Fruit fly (Drosophila melanogaster) whole organism, embryonic: ENCODE measurements around the gene CG9393.

Experiments used
- ATbp ChIP-seq: fragments of 200-800 bp; sonication (Bioruptor generic); optimal IDR thresholded peaks from 2 replicates; lab custom pipeline; 2017; ENCODE audit warnings: missing biosample characterization, mild to moderate bottlenecking, missing genetic modification characterization, missing genetic modification reagents
- Atf3 ChIP-seq: fragments of 200-800 bp; sonication (Bioruptor generic); optimal IDR thresholded peaks from 3 replicates; lab custom pipeline; 2016; ENCODE audit warnings: missing biosample characterization, missing genetic modification characterization
- B-H2 ChIP-seq: fragments of 200-800 bp; sonication (Bioruptor generic); optimal IDR thresholded peaks from 2 replicates; lab custom pipeline; 2018; ENCODE audit warnings: missing biosample characterization, mild to moderate bottlenecking, missing genetic modification characterization
- Bdp1 ChIP-seq: fragments of 200-800 bp; sonication (Bioruptor generic); optimal IDR thresholded peaks from 3 replicates; lab custom pipeline; 2016; ENCODE audit warnings: missing biosample characterization, missing genetic modification characterization
- Blimp-1 ChIP-seq: fragments of 200-800 bp; sonication (Bioruptor generic); optimal IDR thresholded peaks from 3 replicates; lab custom pipeline; 2018; ENCODE audit warnings: missing biosample characterization, missing genetic modification characterization, mild to moderate bottlenecking, moderate library complexity, missing genetic modification reagents
- Bteb2 ChIP-seq: fragments of 200-800 bp; sonication (Bioruptor generic); optimal IDR thresholded peaks from 2 replicates; lab custom pipeline; 2016; ENCODE audit warnings: missing biosample characterization, missing genetic modification characterization
- CG10209 ChIP-seq: fragments of 200-800 bp; sonication (Bioruptor generic); optimal IDR thresholded peaks from 3 replicates; lab custom pipeline; 2017; ENCODE audit warnings: missing biosample characterization, mild to moderate bottlenecking, missing genetic modification characterization, missing genetic modification reagents
- CG10543 ChIP-seq: fragments of 200-800 bp; sonication (Bioruptor generic); optimal IDR thresholded peaks from 3 replicates; lab custom pipeline; 2017; ENCODE audit warnings: missing biosample characterization, mild to moderate bottlenecking, missing genetic modification characterization, moderate library complexity
- CG10654 ChIP-seq: fragments of 200-800 bp; sonication (Bioruptor generic); optimal IDR thresholded peaks from 2 replicates; lab custom pipeline; 2016; ENCODE audit warnings: missing biosample characterization, missing genetic modification characterization
- CG11504 ChIP-seq: fragments of 200-800 bp; sonication (Bioruptor generic); optimal IDR thresholded peaks from 3 replicates; lab custom pipeline; 2019; ENCODE audit warnings: missing biosample characterization, mild to moderate bottlenecking, missing genetic modification characterization, moderate library complexity
- CG11723 ChIP-seq: fragments of 200-800 bp; sonication (Bioruptor generic); optimal IDR thresholded peaks from 2 replicates; lab custom pipeline; 2017; ENCODE audit warnings: missing biosample characterization, mild to moderate bottlenecking, missing genetic modification characterization
- CG1233 ChIP-seq: fragments of 200-800 bp; sonication (Bioruptor generic); optimal IDR thresholded peaks from 4 replicates; lab custom pipeline; 2018; ENCODE audit warnings: missing biosample characterization, mild to moderate bottlenecking, missing genetic modification characterization
- CG12769 ChIP-seq: fragments of 200-800 bp; sonication (Bioruptor generic); optimal IDR thresholded peaks from 2 replicates; lab custom pipeline; 2019; ENCODE audit warnings: missing biosample characterization, mild to moderate bottlenecking, missing genetic modification characterization, moderate library complexity
- CG1602 ChIP-seq: fragments of 200-800 bp; sonication (Bioruptor generic); optimal IDR thresholded peaks from 3 replicates; lab custom pipeline; 2016; ENCODE audit warnings: missing biosample characterization, missing genetic modification characterization
- CG16813 ChIP-seq: fragments of 200-800 bp; sonication (Bioruptor generic); IDR thresholded peaks from 3 replicates; pipeline ENCODE4 v1.3.6; 2022; ENCODE audit warnings: missing biosample characterization, missing genetic modification characterization; ENCODE audit not compliant: partially characterized antibody
- CG16863 ChIP-seq: fragments of 200-800 bp; sonication (Bioruptor generic); optimal IDR thresholded peaks from 3 replicates; lab custom pipeline; 2016; ENCODE audit warnings: missing biosample characterization, missing genetic modification characterization
- CG1792 ChIP-seq: fragments of 200-800 bp; sonication (Bioruptor generic); optimal IDR thresholded peaks from 2 replicates; lab custom pipeline; 2016; ENCODE audit warnings: missing biosample characterization, missing genetic modification characterization
- CG18262 ChIP-seq: fragments of 200-800 bp; optimal IDR thresholded peaks from 3 replicates; lab custom pipeline; 2019; ENCODE audit warnings: missing biosample characterization, mild to moderate bottlenecking, missing genetic modification characterization, moderate library complexity
- CG18619 ChIP-seq: fragments of 200-800 bp; sonication (Bioruptor generic); optimal IDR thresholded peaks from 3 replicates; lab custom pipeline; 2017; ENCODE audit warnings: missing biosample characterization, mild to moderate bottlenecking, missing genetic modification characterization
- CG2678 ChIP-seq: fragments of 200-800 bp; sonication (Bioruptor generic); optimal IDR thresholded peaks from 3 replicates; lab custom pipeline; 2019; ENCODE audit warnings: missing biosample characterization, mild to moderate bottlenecking, missing genetic modification characterization, moderate library complexity
- CG3163 ChIP-seq: fragments of 200-800 bp; sonication (Bioruptor generic); optimal IDR thresholded peaks from 3 replicates; lab custom pipeline; 2016; ENCODE audit warnings: missing biosample characterization, missing genetic modification characterization
- CG4854 ChIP-seq: fragments of 200-800 bp; sonication (Bioruptor generic); optimal IDR thresholded peaks from 2 replicates; lab custom pipeline; 2016; ENCODE audit warnings: missing biosample characterization, missing genetic modification characterization, inconsistent platforms
- CG5953 ChIP-seq: fragments of 200-800 bp; sonication (Bioruptor generic); IDR thresholded peaks from 2 replicates; pipeline ENCODE4 v1.3.6; 2022; ENCODE audit warnings: missing biosample characterization, missing genetic modification characterization
- CG6689 ChIP-seq: fragments of 200-800 bp; sonication (Bioruptor generic); IDR thresholded peaks from 2 replicates; pipeline ENCODE4 v1.3.6; 2022; ENCODE audit warnings: missing biosample characterization, missing genetic modification characterization
- CrebB ChIP-seq: fragments of 200-800 bp; sonication (Bioruptor generic); optimal IDR thresholded peaks from 3 replicates; lab custom pipeline; 2018; ENCODE audit warnings: missing biosample characterization, mild to moderate bottlenecking, missing genetic modification characterization
- Dad ChIP-seq: fragments of 200-800 bp; sonication (Bioruptor generic); optimal IDR thresholded peaks from 3 replicates; lab custom pipeline; 2016; ENCODE audit warnings: missing biosample characterization, missing genetic modification characterization
- Ets65A ChIP-seq: fragments of 200-800 bp; sonication (Bioruptor generic); peaks from one replicate; lab custom pipeline; 2016; ENCODE audit warnings: missing biosample characterization, missing genetic modification characterization
- Ets97D ChIP-seq: fragments of 200-800 bp; sonication (Bioruptor generic); optimal IDR thresholded peaks from 3 replicates; lab custom pipeline; 2016; ENCODE audit warnings: missing biosample characterization, missing genetic modification characterization
- HLHmδ ChIP-seq: fragments of 200-800 bp; sonication (Bioruptor generic); optimal IDR thresholded peaks from 2 replicates; lab custom pipeline; 2018; ENCODE audit warnings: missing biosample characterization, mild to moderate bottlenecking, missing genetic modification characterization, moderate library complexity
- Hey ChIP-seq: fragments of 200-800 bp; sonication (Bioruptor generic); optimal IDR thresholded peaks from 3 replicates; lab custom pipeline; 2018; ENCODE audit warnings: missing biosample characterization, mild to moderate bottlenecking, missing genetic modification characterization
- Lim3 ChIP-seq: fragments of 200-800 bp; sonication (Bioruptor generic); IDR thresholded peaks from 2 replicates; pipeline ENCODE4 v1.3.6; 2022; ENCODE audit warnings: missing biosample characterization, missing genetic modification characterization
- Meics ChIP-seq: fragments of 200-800 bp; sonication (Bioruptor generic); optimal IDR thresholded peaks from 2 replicates; lab custom pipeline; 2017; ENCODE audit warnings: missing biosample characterization, mild to moderate bottlenecking, missing genetic modification characterization
- Trl ChIP-seq, 3 experiments: fragments of >200 bp in 2 of 3; fragments of 200-800 bp in 1 of 3; sonication (Bioruptor generic) in 1 of 3; optimal IDR thresholded peaks; 2 replicates in 1 of 3; 3 replicates in 2 of 3; lab custom pipeline; 2016 to 2017; ENCODE audit warnings: missing biosample characterization in 1 of 3, missing genetic modification characterization in 1 of 3
- ara ChIP-seq: fragments of 200-800 bp; sonication (Bioruptor generic); IDR thresholded peaks from 2 replicates; pipeline ENCODE4 v1.3.6; 2022; ENCODE audit warnings: missing biosample characterization, missing genetic modification characterization
- crp ChIP-seq, 2 experiments: fragments of 200-800 bp; sonication (Bioruptor generic); optimal IDR thresholded peaks; 2 replicates in 1 of 2; 3 replicates in 1 of 2; lab custom pipeline; 2017; ENCODE audit warnings: missing biosample characterization in 2 of 2, missing genetic modification characterization in 2 of 2, mild to moderate bottlenecking in 1 of 2, moderate library complexity in 1 of 2
- danr ChIP-seq: fragments of 200-800 bp; sonication (Bioruptor generic); IDR thresholded peaks from 2 replicates; pipeline ENCODE4 v1.3.6; 2022; ENCODE audit warnings: missing biosample characterization, missing genetic modification characterization
- ems ChIP-seq: fragments of 200-800 bp; sonication (Bioruptor generic); optimal IDR thresholded peaks from 3 replicates; lab custom pipeline; 2016; ENCODE audit warnings: missing biosample characterization, missing genetic modification characterization
- gfzf ChIP-seq: fragments of 200-800 bp; sonication (Bioruptor generic); optimal IDR thresholded peaks from 2 replicates; lab custom pipeline; 2016; ENCODE audit warnings: missing biosample characterization, mild to moderate bottlenecking, missing genetic modification characterization, moderate library complexity
- her ChIP-seq: fragments of 200-800 bp; sonication (Bioruptor generic); optimal IDR thresholded peaks from 2 replicates; lab custom pipeline; 2016; ENCODE audit warnings: missing biosample characterization, missing genetic modification characterization
- insv ChIP-seq, 2 experiments: fragments of 200-800 bp; sonication (Bioruptor generic); optimal IDR thresholded peaks; 3 replicates each; lab custom pipeline; 2016 to 2018; ENCODE audit warnings: missing biosample characterization in 2 of 2, missing genetic modification characterization in 2 of 2
- jumu ChIP-seq: fragments of 200-800 bp; sonication (Bioruptor generic); optimal IDR thresholded peaks from 3 replicates; lab custom pipeline; 2016; ENCODE audit warnings: missing biosample characterization, missing genetic modification characterization
- kay ChIP-seq: fragments of 200-800 bp; sonication (Bioruptor generic); optimal IDR thresholded peaks from 2 replicates; lab custom pipeline; 2016; ENCODE audit warnings: missing biosample characterization, missing genetic modification characterization
- pho ChIP-seq: fragments of 200-800 bp; sonication (Bioruptor generic); optimal IDR thresholded peaks from 2 replicates; lab custom pipeline; 2016; ENCODE audit warnings: missing biosample characterization, missing genetic modification characterization
- pum ChIP-seq: fragments of 200-800 bp; sonication (Bioruptor generic); optimal IDR thresholded peaks from 2 replicates; lab custom pipeline; 2016; ENCODE audit warnings: missing biosample characterization, missing genetic modification characterization
- scrt ChIP-seq: fragments of 200-800 bp; sonication (Bioruptor generic); optimal IDR thresholded peaks from 2 replicates; lab custom pipeline; 2018; ENCODE audit warnings: missing biosample characterization, mild to moderate bottlenecking, missing genetic modification characterization, moderate library complexity
- sim ChIP-seq: fragments of 200-800 bp; sonication (Bioruptor generic); IDR thresholded peaks from 2 replicates; pipeline ENCODE4 v1.3.6; 2022; ENCODE audit warnings: missing biosample characterization, missing genetic modification characterization
- sug ChIP-seq: fragments of 200-800 bp; optimal IDR thresholded peaks from 2 replicates; lab custom pipeline; 2019; ENCODE audit warnings: missing biosample characterization, mild to moderate bottlenecking, missing genetic modification characterization, moderate library complexity
- tin ChIP-seq: fragments of 200-800 bp; sonication (Bioruptor generic); optimal IDR thresholded peaks from 3 replicates; lab custom pipeline; 2016; ENCODE audit warnings: missing biosample characterization, missing genetic modification characterization
- tll ChIP-seq, 2 experiments: fragments of 200-800 bp in 1 of 2; fragments of >200 bp in 1 of 2; sonication (Bioruptor generic) in 1 of 2; optimal IDR thresholded peaks; 2 replicates each; lab custom pipeline; 2017 to 2019; ENCODE audit warnings: missing biosample characterization in 2 of 2, missing genetic modification characterization in 2 of 2, mild to moderate bottlenecking in 1 of 2, moderate library complexity in 1 of 2

CG9393 gene

dm6 chr3R:9590952-9591532 is 27.6 kb upstream of the CG9393 start, which contains the start of the genes bocks and CG8312 (continued):
- TF ChIP-seq CG18619 (GFP tag; lab: Kevin White, UChicago) (peak; percentile 29), her (GFP tag; lab: Kevin White, UChicago) (peak; percentile 30), B-H2 (peak; percentile 86), CG10654 (GFP tag; lab: Kevin White, UChicago) (peak; percentile 38), pho (GFP tag; lab: Kevin White, UChicago) (peak; percentile 65), ara (no peak), CG10543 (peak; percentile 67), Meics (GFP tag; lab: Kevin White, UChicago) (peak; percentile 6), CG1233 (GFP tag; lab: Kevin White, UChicago) (peak; percentile 35), Lim3 (GFP tag; lab: Robert Waterston, UW) (no peak), HLHmδ (GFP tag; lab: Kevin White, UChicago) (peak; percentile 27), tll (GFP tag; optimal IDR thresholded peaks at IDR 0.05; lab: Kevin White, UChicago) (no peak), tin (peak; percentile 58), pum (GFP tag; lab: Kevin White, UChicago) (peak; percentile 57), CG2678 (tag; lab: Kevin White, UChicago) (peak; percentile 22), Ets65A (peak; percentile 56), Ets97D (GFP tag; lab: Kevin White, UChicago) (peak; percentile 88), ATbp (no peak), CG1792 (GFP tag; lab: Kevin White, UChicago) (peak; percentile 44), Hey (no peak), scrt (peak; percentile 94), CG4854 (peak; percentile 3), CrebB (tag; lab: Kevin White, UChicago) (peak; percentile 60), crp (GFP tag; optimal IDR thresholded peaks at IDR 0.05; lab: Kevin White, UChicago) (peak in 1 of 2 experiments; percentile 66), Blimp-1 (GFP tag; lab: Kevin White, UChicago) (peak; percentile 22), CG11504 (tag; lab: Kevin White, UChicago) (no peak), sug (tag; lab: Kevin White, UChicago) (peak; percentile 58), CG6689 (GFP tag; lab: Robert Waterston, UW) (no peak), jumu (GFP tag; lab: Kevin White, UChicago) (peak; percentile 58), CG16813 (GFP tag; lab: Robert Waterston, UW) (no peak), CG5953 (no peak), gfzf (peak; percentile 95), CG3163 (GFP tag; lab: Kevin White, UChicago) (peak; percentile 47), kay (GFP tag; lab: Kevin White, UChicago) (peak; percentile 54), CG16863 (GFP tag; lab: Kevin White, UChicago) (no peak), CG18262 (tag; lab: Kevin White, UChicago) (peak; percentile 19), CG1602 (GFP tag; lab: Kevin White, UChicago) (peak; percentile 31), CG10209 (GFP tag; lab: Kevin White, UChicago) (peak; percentile 16), Bteb2 (peak; percentile 56), CG11723 (no peak), danr (GFP tag; lab: Robert Waterston, UW) (no peak), Bdp1 (peak; percentile 26), insv (GFP tag; optimal IDR thresholded peaks at IDR 0.05; lab: Kevin White, UChicago) (peak in 1 of 2 experiments; percentile 54), Trl (optimal IDR thresholded peaks at IDR 0.05; lab: Kevin White, UChicago) (no peak), Trl (GFP tag; optimal IDR thresholded peaks at IDR 0.05; lab: Kevin White, UChicago) (peak; percentile 63), Dad (GFP tag; lab: Kevin White, UChicago) (peak; percentile 59), Atf3 (peak; percentile 85), sim (GFP tag; lab: Robert Waterston, UW) (no peak), ems (peak; percentile 65), CG12769 (tag; lab: Kevin White, UChicago) (peak; percentile 51)
